Worm (Caenorhabditis elegans) whole organism, young adult: ENCODE results near the gene asd-1.

Experiments used
- F55B11.4 ChIP-seq: sonication (generic microtip); optimal IDR thresholded peaks from 2 replicates; lab custom pipeline; 2016; ENCODE audit warnings: missing compliant biosample characterization, missing genetic modification characterization, borderline replicate concordance; ENCODE audit not compliant: insufficient read depth
- Y53G8AR.9 ChIP-seq: fragments of 200-800 bp; sonication (Bioruptor generic); conservative IDR thresholded peaks from 2 replicates; pipeline ENCODE4 v1.3.6; 2022; ENCODE audit warnings: missing genetic modification reagents, missing genetic modification characterization, missing compliant biosample characterization
- akir-1 ChIP-seq: fragments of 200-800 bp; sonication (Bioruptor generic); optimal IDR thresholded peaks from 2 replicates; lab custom pipeline; 2018; ENCODE audit warnings: mild to moderate bottlenecking, missing genetic modification characterization, moderate library complexity, missing compliant biosample characterization
- dpl-1 ChIP-seq: fragments of 150-350 bp; optimal IDR thresholded peaks from 2 replicates; lab custom pipeline; 2014; ENCODE audit warnings: missing biosample characterization, missing genetic modification reagents, missing genetic modification characterization
- egl-18 ChIP-seq: fragments of 200-800 bp; sonication (Bioruptor generic); IDR thresholded peaks from 2 replicates; pipeline ENCODE4 v1.3.6; 2022; ENCODE audit warnings: missing genetic modification reagents, missing genetic modification characterization, missing compliant biosample characterization
- ekl-4 ChIP-seq: fragments of 200-800 bp; sonication (Bioruptor generic); IDR thresholded peaks from 2 replicates; pipeline ENCODE4 v1.3.6; 2022; ENCODE audit warnings: missing genetic modification reagents, missing genetic modification characterization, missing compliant biosample characterization
- him-1 ChIP-seq: sonication (generic microtip); optimal IDR thresholded peaks from 2 replicates; lab custom pipeline; 2016; ENCODE audit warnings: missing genotype, missing genetic modification reagents, missing genetic modification characterization, missing compliant biosample characterization
- nhr-27 ChIP-seq: fragments of 200-800 bp; sonication (Bioruptor generic); optimal IDR thresholded peaks from 2 replicates; lab custom pipeline; 2018; ENCODE audit warnings: mild to moderate bottlenecking, missing genetic modification characterization, moderate library complexity, missing compliant biosample characterization
- snpc-3.4 ChIP-seq: sonication (generic microtip); optimal IDR thresholded peaks from 2 replicates; lab custom pipeline; 2017; ENCODE audit warnings: missing genetic modification characterization, mild to moderate bottlenecking, missing compliant biosample characterization, antibody characterized with exemption, moderate library complexity, missing genotype, missing genetic modification reagents
- ztf-18 ChIP-seq: sonication (generic microtip); optimal IDR thresholded peaks from 2 replicates; lab custom pipeline; 2016; ENCODE audit warnings: missing genotype, mild to moderate bottlenecking, missing genetic modification characterization, missing compliant biosample characterization

- TF ChIP-seq Y53G8AR.9 (GFP tag; lab: Robert Waterston, UW) (no peak), akir-1 (GFP tag; lab: Kevin White, UChicago) (no peak), nhr-27 (no peak), ekl-4 (GFP tag; lab: Robert Waterston, UW) (peak; percentile 59), egl-18 (GFP tag; lab: Robert Waterston, UW) (no peak), dpl-1 (GFP tag; lab: Kevin White, UChicago) (peak; percentile 86), snpc-3.4 (tag; lab: Kevin White, UChicago) (no peak), ztf-18 (no peak), him-1 (tag; lab: Kevin White, UChicago) (no peak), F55B11.4 (tag; lab: Kevin White, UChicago) (no peak)
Observed at ce11 chrIII:4150919-4151318, 46.2 kb upstream of the asd-1 start.
